Worm (Caenorhabditis elegans) whole organism, L4 larva: ENCODE results near the gene fbxa-30.

Source experiments
- D1046.2 ChIP-seq: fragments of 200-800 bp; sonication (Bioruptor generic); IDR thresholded peaks from 2 replicates; pipeline ENCODE4 v1.3.6; 2022; ENCODE audit warnings: missing genetic modification characterization, missing compliant biosample characterization
- F26F4.8 ChIP-seq: fragments of 200-800 bp; sonication (Bioruptor generic); conservative IDR thresholded peaks from 2 replicates; pipeline ENCODE4 v1.3.6; 2022; ENCODE audit warnings: missing genetic modification characterization, missing compliant biosample characterization
- F49E8.2 ChIP-seq: sonication (generic microtip); optimal IDR thresholded peaks from 2 replicates; lab custom pipeline; 2016; ENCODE audit warnings: missing compliant biosample characterization, mild to moderate bottlenecking, missing genetic modification characterization, borderline replicate concordance
- R02D3.7 ChIP-seq: fragments of 150-350 bp; sonication (generic microtip); optimal IDR thresholded peaks from 3 replicates; lab custom pipeline; 2014; ENCODE audit warnings: missing biosample characterization, missing genetic modification characterization
- T20F7.1 ChIP-seq: fragments of 200-800 bp; sonication (Bioruptor generic); optimal IDR thresholded peaks from 2 replicates; lab custom pipeline; 2018; ENCODE audit warnings: mild to moderate bottlenecking, missing genetic modification characterization, missing compliant biosample characterization
- aha-1 ChIP-seq: fragments of 150-350 bp; peaks from one replicate; lab custom pipeline; 2014; ENCODE audit warnings: missing biosample characterization, missing genetic modification characterization
- ama-1 ChIP-seq: fragments of 150-350 bp; optimal IDR thresholded peaks from 2 replicates; lab custom pipeline; 2014; ENCODE audit warnings: inconsistent platforms, mixed read lengths
- ceh-28 ChIP-seq: fragments of 150-350 bp; optimal IDR thresholded peaks from 2 replicates; lab custom pipeline; 2014; ENCODE audit warnings: missing biosample characterization, missing genetic modification reagents, missing genetic modification characterization
- ceh-44 ChIP-seq: fragments of 200-800 bp; sonication (Bioruptor generic); IDR thresholded peaks from 2 replicates; pipeline ENCODE4 v1.3.6; 2022; ENCODE audit warnings: missing genetic modification reagents, missing genetic modification characterization, missing compliant biosample characterization
- ceh-82 ChIP-seq: sonication (generic microtip); optimal IDR thresholded peaks from 2 replicates; lab custom pipeline; 2017; ENCODE audit warnings: missing biosample characterization, missing genetic modification characterization
- cey-2 ChIP-seq: sonication (generic microtip); optimal IDR thresholded peaks from 3 replicates; lab custom pipeline; 2017; ENCODE audit warnings: missing genetic modification characterization, mild to moderate bottlenecking, missing compliant biosample characterization, antibody characterized with exemption, borderline replicate concordance; ENCODE audit not compliant: insufficient read depth
- daf-12 ChIP-seq: fragments of 150-350 bp; optimal IDR thresholded peaks from 2 replicates; lab custom pipeline; 2014; ENCODE audit warnings: missing biosample characterization, missing genetic modification reagents, missing genetic modification characterization
- daf-16 ChIP-seq, 3 experiments: sonication (generic microtip); optimal IDR thresholded peaks; 2 replicates each; lab custom pipeline; 2016 to 2017; ENCODE audit warnings: missing genetic modification characterization in 3 of 3, missing genetic modification reagents in 3 of 3, mild to moderate bottlenecking in 2 of 3, missing compliant biosample characterization in 2 of 3, missing biosample characterization in 1 of 3, moderate library complexity in 1 of 3
- dmd-6 ChIP-seq: fragments of 200-800 bp; sonication (Bioruptor generic); IDR thresholded peaks from 2 replicates; pipeline ENCODE4 v1.3.6; 2022; ENCODE audit warnings: missing genetic modification reagents, missing genetic modification characterization, missing compliant biosample characterization
- dve-1 ChIP-seq: sonication (generic microtip); optimal IDR thresholded peaks from 2 replicates; lab custom pipeline; 2017; ENCODE audit warnings: antibody characterized with exemption, mild to moderate bottlenecking, missing genetic modification characterization, missing compliant biosample characterization; ENCODE audit not compliant: insufficient read depth
- egl-27 ChIP-seq: sonication (generic microtip); optimal IDR thresholded peaks from 3 replicates; lab custom pipeline; 2017; ENCODE audit warnings: missing biosample characterization, missing genetic modification reagents, missing genetic modification characterization
- egl-43 ChIP-seq: fragments of 200-800 bp; sonication (Bioruptor generic); IDR thresholded peaks from 2 replicates; pipeline ENCODE4 v1.3.6; 2022; ENCODE audit warnings: missing genetic modification reagents, missing genetic modification characterization, missing compliant biosample characterization
- fos-1 ChIP-seq: fragments of 150-350 bp; optimal IDR thresholded peaks from 2 replicates; lab custom pipeline; 2014; ENCODE audit warnings: missing biosample characterization, missing genetic modification characterization
- hlh-11 ChIP-seq: fragments of 200-800 bp; sonication (Bioruptor generic); optimal IDR thresholded peaks from 2 replicates; lab custom pipeline; 2018; ENCODE audit warnings: mild to moderate bottlenecking, missing genetic modification characterization, missing compliant biosample characterization
- hmg-1.1 ChIP-seq: fragments of 200-800 bp; sonication (Bioruptor generic); IDR thresholded peaks from 2 replicates; pipeline ENCODE4 v1.3.6; 2022; ENCODE audit warnings: missing genetic modification reagents, missing genetic modification characterization, missing compliant biosample characterization
- jun-1 ChIP-seq: fragments of 150-350 bp; optimal IDR thresholded peaks from 2 replicates; lab custom pipeline; 2014; ENCODE audit warnings: missing biosample characterization, missing genetic modification reagents, missing genetic modification characterization
- lin-1 ChIP-seq: fragments of 200-800 bp; sonication (Bioruptor generic); IDR thresholded peaks from 2 replicates; pipeline ENCODE4 v1.3.6; 2022; ENCODE audit warnings: missing genetic modification reagents, missing genetic modification characterization, missing compliant biosample characterization
- lin-15B ChIP-seq: fragments of 150-350 bp; sonication (generic microtip); optimal IDR thresholded peaks from 3 replicates; lab custom pipeline; 2014; ENCODE audit warnings: missing biosample characterization, missing genetic modification characterization
- lin-29 ChIP-seq: fragments of 200-800 bp; sonication (Bioruptor generic); IDR thresholded peaks from 2 replicates; pipeline ENCODE4 v1.3.6; 2022; ENCODE audit warnings: missing genetic modification reagents, missing genetic modification characterization, missing compliant biosample characterization
- lin-39 ChIP-seq: fragments of 150-350 bp; optimal IDR thresholded peaks from 2 replicates; lab custom pipeline; 2014; ENCODE audit warnings: missing biosample characterization, missing genetic modification reagents, missing genetic modification characterization
- lsy-2 ChIP-seq, 2 experiments: fragments of 150-350 bp in 1 of 2; sonication (generic microtip) in 1 of 2; optimal IDR thresholded peaks; 2 replicates each; lab custom pipeline; 2014 to 2017; ENCODE audit warnings: missing biosample characterization in 2 of 2, missing genetic modification characterization in 2 of 2
- mdl-1 ChIP-seq, 2 experiments: fragments of 150-350 bp in 1 of 2; sonication (generic microtip) in 1 of 2; optimal IDR thresholded peaks; 2 replicates each; lab custom pipeline; 2014 to 2017; ENCODE audit warnings: missing biosample characterization in 2 of 2, missing genetic modification characterization in 2 of 2
- mep-1 ChIP-seq: fragments of 150-350 bp; sonication (generic microtip); optimal IDR thresholded peaks from 3 replicates; lab custom pipeline; 2014; ENCODE audit warnings: missing biosample characterization, missing genetic modification characterization
- mes-2 ChIP-seq: sonication (generic microtip); optimal IDR thresholded peaks from 2 replicates; lab custom pipeline; 2016; ENCODE audit warnings: missing genotype, mild to moderate bottlenecking, missing genetic modification characterization, missing compliant biosample characterization; ENCODE audit not compliant: poor library complexity, severe bottlenecking
- nhr-102 ChIP-seq: sonication (generic microtip); optimal IDR thresholded peaks from 2 replicates; lab custom pipeline; 2016; ENCODE audit warnings: mild to moderate bottlenecking, missing genetic modification characterization, moderate library complexity, missing compliant biosample characterization
- nhr-11 ChIP-seq: fragments of 150-350 bp; optimal IDR thresholded peaks from 2 replicates; lab custom pipeline; 2014; ENCODE audit warnings: missing biosample characterization, missing genetic modification characterization
- nhr-111 ChIP-seq: fragments of 200-800 bp; sonication (Bioruptor generic); optimal IDR thresholded peaks from 2 replicates; lab custom pipeline; 2018; ENCODE audit warnings: mild to moderate bottlenecking, missing genetic modification characterization, missing compliant biosample characterization
- nhr-28 ChIP-seq: fragments of 150-350 bp; optimal IDR thresholded peaks from 2 replicates; lab custom pipeline; 2014; ENCODE audit warnings: missing biosample characterization, missing genetic modification characterization
- nhr-41 ChIP-seq: fragments of 200-800 bp; sonication (Bioruptor generic); IDR thresholded peaks from 2 replicates; pipeline ENCODE4 v1.3.6; 2022; ENCODE audit warnings: missing genetic modification reagents, missing genetic modification characterization, missing compliant biosample characterization
- nhr-42 ChIP-seq: fragments of 200-800 bp; sonication (Bioruptor generic); IDR thresholded peaks from 2 replicates; pipeline ENCODE4 v1.3.6; 2022; ENCODE audit warnings: missing genetic modification characterization, missing compliant biosample characterization
- nhr-48 ChIP-seq: sonication (generic microtip); optimal IDR thresholded peaks from 2 replicates; lab custom pipeline; 2016; ENCODE audit warnings: mild to moderate bottlenecking, missing genetic modification characterization, missing compliant biosample characterization
- pqm-1 ChIP-seq: sonication (generic microtip); optimal IDR thresholded peaks from 2 replicates; lab custom pipeline; 2017; ENCODE audit warnings: missing biosample characterization, missing genetic modification characterization
- sdz-12 ChIP-seq: fragments of 200-800 bp; sonication (Bioruptor generic); optimal IDR thresholded peaks from 2 replicates; lab custom pipeline; 2018; ENCODE audit warnings: mild to moderate bottlenecking, missing genetic modification characterization, missing compliant biosample characterization
- set-16 ChIP-seq: fragments of 200-800 bp; sonication (Bioruptor generic); IDR thresholded peaks from 2 replicates; pipeline ENCODE4 v1.3.6; 2022; ENCODE audit warnings: missing genetic modification reagents, missing genetic modification characterization, missing compliant biosample characterization
- skn-1 ChIP-seq: fragments of 150-350 bp; optimal IDR thresholded peaks from 2 replicates; lab custom pipeline; 2014; ENCODE audit warnings: missing biosample characterization, missing genetic modification characterization
- snpc-4 ChIP-seq: fragments of 150-350 bp; optimal IDR thresholded peaks from 2 replicates; lab custom pipeline; 2014; ENCODE audit warnings: missing biosample characterization, missing genetic modification characterization
- spr-1 ChIP-seq: sonication (generic microtip); optimal IDR thresholded peaks from 2 replicates; lab custom pipeline; 2016; ENCODE audit warnings: mild to moderate bottlenecking, missing genetic modification characterization, missing compliant biosample characterization
- tra-1 ChIP-seq: fragments of 200-800 bp; sonication (Bioruptor generic); IDR thresholded peaks from 2 replicates; pipeline ENCODE4 v1.3.6; 2022; ENCODE audit warnings: missing genetic modification reagents, missing genetic modification characterization, missing compliant biosample characterization
- zip-2 ChIP-seq: fragments of 150-350 bp; optimal IDR thresholded peaks from 2 replicates; lab custom pipeline; 2014; ENCODE audit warnings: missing biosample characterization, missing genetic modification characterization
- ztf-7 ChIP-seq: fragments of 150-350 bp; optimal IDR thresholded peaks from 2 replicates; lab custom pipeline; 2014; ENCODE audit warnings: missing biosample characterization, missing genetic modification characterization

Gene fbxa-30

ce11 chrIII:1289139-1289538, 13.7 kb upstream of the fbxa-30 start:
- TF ChIP-seq dmd-6 (GFP tag; lab: Robert Waterston, UW) = no peak
- no peak for TF ChIP-seq daf-16 (GFP tag; optimal IDR thresholded peaks at IDR 0.05; lab: Kevin White, UChicago)
- TF ChIP-seq daf-16 (tag; optimal IDR thresholded peaks at IDR 0.05; lab: Kevin White, UChicago) = peak; percentile 18
- peak; percentile 39 for TF ChIP-seq nhr-28
- peak; percentile 53 for TF ChIP-seq pqm-1 (tag; lab: Kevin White, UChicago)

ce11 chrIII:1288473-1289056, 13.2 kb upstream of the fbxa-30 start, which contains the start of gene fbxa-50:
Gene fbxa-50, minus strand, starts transcription at chrIII:1288523.
- TF ChIP-seq lin-39 (tag; lab: Kevin White, UChicago) (no peak), lin-15B (tag; lab: Kevin White, UChicago) (no peak), zip-2 (peak; percentile 77)
- TF ChIP-seq, all 104 proteins: peak for 1

ce11 chrIII:1284584-1285046, 9.2 kb upstream of the fbxa-30 start, which contains the start of gene fbxa-37:
Gene fbxa-37, plus strand, starts transcription at chrIII:1284996.
- TF ChIP-seq F26F4.8 (GFP tag; lab: Robert Waterston, UW) = no peak
- TF ChIP-seq mep-1 (tag; lab: Kevin White, UChicago) = peak; percentile 43
- no peak for TF ChIP-seq nhr-42 (GFP tag; lab: Robert Waterston, UW)
- TF ChIP-seq daf-16 (GFP tag; optimal IDR thresholded peaks at IDR 0.05; lab: Kevin White, UChicago) = no peak
- TF ChIP-seq daf-16 (tag; optimal IDR thresholded peaks at IDR 0.05; lab: Kevin White, UChicago) = peak; percentile 36
- TF ChIP-seq daf-12 (tag; lab: Kevin White, UChicago) = no peak
- no peak for TF ChIP-seq ama-1 (lab: Kevin White, UChicago)
- peak; percentile 36 for TF ChIP-seq dve-1
- no peak for TF ChIP-seq mdl-1 (tag; optimal IDR thresholded peaks at IDR 0.05; lab: Kevin White, UChicago)
- no peak for TF ChIP-seq set-16 (GFP tag; lab: Robert Waterston, UW)
- TF ChIP-seq F49E8.2 (tag; lab: Kevin White, UChicago) = no peak
- TF ChIP-seq hlh-11 (tag; lab: Kevin White, UChicago) = no peak
- peak; percentile 88 for TF ChIP-seq ztf-7 (tag; lab: Kevin White, UChicago)
- TF ChIP-seq R02D3.7 = no peak
- TF ChIP-seq ceh-44 (GFP tag; lab: Robert Waterston, UW) = no peak
- no peak for TF ChIP-seq lin-29
- no peak for TF ChIP-seq snpc-4 (tag; lab: Kevin White, UChicago)
- peak; percentile 6 for TF ChIP-seq T20F7.1
- TF ChIP-seq fos-1 (tag; lab: Kevin White, UChicago) = no peak
- TF ChIP-seq lsy-2 (tag; optimal IDR thresholded peaks at IDR 0.05; lab: Kevin White, UChicago) = peak in 1 of 2 experiments; percentile 71
- TF ChIP-seq cey-2 (tag; lab: Kevin White, UChicago) = no peak
- no peak for TF ChIP-seq hmg-1.1
- no peak for TF ChIP-seq mes-2
- peak; percentile 98 for TF ChIP-seq zip-2

ce11 chrIII:1279197-1279596, 3.8 kb upstream of the fbxa-30 start:
- TF ChIP-seq aha-1 (tag; lab: Kevin White, UChicago) (no peak), lin-1 (GFP tag; lab: Robert Waterston, UW) (peak; percentile 93), skn-1 (tag; lab: Kevin White, UChicago) (no peak), nhr-48 (peak; percentile 76), tra-1 (GFP tag; lab: Robert Waterston, UW) (0 out of 2 replicates have a peak, but pooled peaks have one; percentile 33), ceh-82 (tag; lab: Kevin White, UChicago) (no peak), mdl-1 (tag; optimal IDR thresholded peaks at IDR 0.05; lab: Kevin White, UChicago) (peak in 1 of 2 experiments; percentile 88), nhr-42 (GFP tag; lab: Robert Waterston, UW) (no peak), nhr-111 (no peak), nhr-102 (tag; lab: Kevin White, UChicago) (peak; percentile 76), fos-1 (tag; lab: Kevin White, UChicago) (peak; percentile 46), lin-15B (tag; lab: Kevin White, UChicago) (no peak), daf-12 (tag; lab: Kevin White, UChicago) (no peak), nhr-41 (peak; percentile 61; the same call in 1 of the 2 replicates), D1046.2 (no peak), jun-1 (tag; lab: Kevin White, UChicago) (peak; percentile 33), T20F7.1 (peak; percentile 76), egl-43 (GFP tag; lab: Robert Waterston, UW) (no peak), pqm-1 (tag; lab: Kevin White, UChicago) (peak; percentile 99), spr-1 (no peak), nhr-11 (tag; lab: Kevin White, UChicago) (no peak), egl-27 (no peak), sdz-12 (no peak), ceh-28 (tag; lab: Kevin White, UChicago) (no peak)
